Fruit fly (Drosophila melanogaster) whole organism, wandering third instar larva: Measurements from ENCODE around the gene CG33003.

Source experiments
- Abd-B ChIP-seq: fragments of >200 bp; optimal IDR thresholded peaks from 2 replicates; lab custom pipeline; 2017; ENCODE audit warnings: missing biosample characterization, missing genetic modification characterization
- CG32264 ChIP-seq: fragments of 200-800 bp; sonication (Bioruptor generic); optimal IDR thresholded peaks from 2 replicates; lab custom pipeline; 2016; ENCODE audit warnings: missing biosample characterization, missing genetic modification characterization
- CG9705 ChIP-seq: fragments of 200-800 bp; sonication (Bioruptor generic); optimal IDR thresholded peaks from 2 replicates; lab custom pipeline; 2018; ENCODE audit warnings: missing biosample characterization, mild to moderate bottlenecking, missing genetic modification characterization
- CrebA ChIP-seq: fragments of 200-800 bp; sonication (Bioruptor generic); optimal IDR thresholded peaks from 2 replicates; lab custom pipeline; 2016; ENCODE audit warnings: missing biosample characterization, mild to moderate bottlenecking, missing genetic modification characterization, borderline replicate concordance
- Dfd ChIP-seq: fragments of >200 bp; optimal IDR thresholded peaks from 2 replicates; lab custom pipeline; 2017; ENCODE audit warnings: missing biosample characterization, missing genetic modification characterization
- Dif ChIP-seq: fragments of 200-275, 200-300 bp; sonication (Bioruptor generic); optimal IDR thresholded peaks from 2 replicates; lab custom pipeline; 2018; ENCODE audit warnings: missing biosample characterization, missing genetic modification characterization; ENCODE audit not compliant: partially characterized antibody
- GATAd ChIP-seq: sonication (Bioruptor generic); optimal IDR thresholded peaks from 2 replicates; lab custom pipeline; 2016; ENCODE audit warnings: missing biosample characterization, missing genetic modification characterization
- HLH106 ChIP-seq: fragments of 200-800 bp; optimal IDR thresholded peaks from 3 replicates; lab custom pipeline; 2019; ENCODE audit warnings: missing biosample characterization, mild to moderate bottlenecking, missing genetic modification characterization, moderate library complexity
- Hnf4 ChIP-seq: fragments of 200-800 bp; sonication (Bioruptor generic); optimal IDR thresholded peaks from 2 replicates; lab custom pipeline; 2016; ENCODE audit warnings: missing biosample characterization, mild to moderate bottlenecking, missing genetic modification characterization
- Hr78 ChIP-seq: fragments of >200 bp; optimal IDR thresholded peaks from 2 replicates; lab custom pipeline; 2017; ENCODE audit warnings: missing biosample characterization, missing genetic modification characterization
- Hr83 ChIP-seq: fragments of 200-300 bp; sonication (Bioruptor generic); optimal IDR thresholded peaks from 2 replicates; lab custom pipeline; 2016; ENCODE audit warnings: missing biosample characterization, mild to moderate bottlenecking, missing genetic modification characterization, moderate library complexity; ENCODE audit not compliant: poor library complexity, severe bottlenecking
- Jra ChIP-seq: sonication (Bioruptor generic); optimal IDR thresholded peaks from 2 replicates; lab custom pipeline; 2016; ENCODE audit warnings: missing biosample characterization, missing genetic modification characterization
- Mio ChIP-seq: sonication (Bioruptor generic); optimal IDR thresholded peaks from 2 replicates; lab custom pipeline; 2016; ENCODE audit warnings: missing biosample characterization, missing genetic modification characterization
- Myc ChIP-seq: fragments of >200 bp; optimal IDR thresholded peaks from 2 replicates; lab custom pipeline; 2017
- N ChIP-seq: fragments of >200 bp; optimal IDR thresholded peaks from 2 replicates; lab custom pipeline; 2018; ENCODE audit warnings: missing biosample characterization, missing external identifiers, missing genetic modification characterization
- OdsH ChIP-seq: fragments of 200-800 bp; sonication (Bioruptor generic); optimal IDR thresholded peaks from 2 replicates; lab custom pipeline; 2016; ENCODE audit warnings: missing biosample characterization, mild to moderate bottlenecking, missing genetic modification characterization
- Rel ChIP-seq, 2 experiments: fragments of 200-800 bp; sonication (Bioruptor generic) in 1 of 2; optimal IDR thresholded peaks; 2 replicates in 1 of 2; 3 replicates in 1 of 2; lab custom pipeline; 2016 to 2019; ENCODE audit warnings: mild to moderate bottlenecking in 2 of 2, missing biosample characterization in 2 of 2, missing genetic modification characterization in 2 of 2, moderate library complexity in 1 of 2
- Sp1 ChIP-seq: fragments of 200-800 bp; sonication (Bioruptor generic); optimal IDR thresholded peaks from 3 replicates; lab custom pipeline; 2019; ENCODE audit warnings: missing biosample characterization, mild to moderate bottlenecking, missing genetic modification characterization, moderate library complexity
- br ChIP-seq: fragments of 200-800 bp; sonication (Bioruptor generic); optimal IDR thresholded peaks from 2 replicates; lab custom pipeline; 2016; ENCODE audit warnings: missing biosample characterization, missing genetic modification characterization
- brk ChIP-seq: fragments of 200-800 bp; sonication (Bioruptor generic); optimal IDR thresholded peaks from 2 replicates; lab custom pipeline; 2016; ENCODE audit warnings: missing biosample characterization, mild to moderate bottlenecking, missing genetic modification characterization
- dmrt93B ChIP-seq: fragments of 200-800 bp; sonication (Bioruptor generic); optimal IDR thresholded peaks from 2 replicates; lab custom pipeline; 2018; ENCODE audit warnings: missing biosample characterization, mild to moderate bottlenecking, missing genetic modification characterization
- dsf ChIP-seq: sonication (Bioruptor generic); optimal IDR thresholded peaks from 2 replicates; lab custom pipeline; 2016; ENCODE audit warnings: missing biosample characterization, missing genetic modification characterization, borderline replicate concordance
- ey ChIP-seq: fragments of 200-800 bp; sonication (Bioruptor generic); optimal IDR thresholded peaks from 2 replicates; lab custom pipeline; 2016; ENCODE audit warnings: missing biosample characterization, missing genetic modification characterization
- foxo ChIP-seq, 2 experiments: fragments of 200-800 bp; sonication (Bioruptor generic); optimal IDR thresholded peaks; 2 replicates in 1 of 2; 3 replicates in 1 of 2; lab custom pipeline; 2016 to 2017; ENCODE audit warnings: missing biosample characterization in 2 of 2, missing genetic modification characterization in 2 of 2
- fru ChIP-seq: fragments of 200-800 bp; sonication (Bioruptor generic); optimal IDR thresholded peaks from 3 replicates; lab custom pipeline; 2016; ENCODE audit warnings: missing biosample characterization, mild to moderate bottlenecking, missing genetic modification characterization
- psq ChIP-seq: fragments of 200-800 bp; sonication (Bioruptor generic); optimal IDR thresholded peaks from 3 replicates; lab custom pipeline; 2017; ENCODE audit warnings: missing biosample characterization, mild to moderate bottlenecking, missing genetic modification characterization, moderate library complexity
- sage ChIP-seq: fragments of 200-800 bp; sonication (Bioruptor generic); optimal IDR thresholded peaks from 2 replicates; lab custom pipeline; 2016; ENCODE audit warnings: missing biosample characterization, mild to moderate bottlenecking, missing genetic modification characterization
- sv ChIP-seq: fragments of 200-800 bp; sonication (Bioruptor generic); optimal IDR thresholded peaks from 3 replicates; lab custom pipeline; 2016; ENCODE audit warnings: missing biosample characterization, missing genetic modification characterization
- usp ChIP-seq: fragments of >200 bp; optimal IDR thresholded peaks from 2 replicates; lab custom pipeline; 2017; ENCODE audit warnings: missing biosample characterization, missing genetic modification characterization

Gene CG33003

dm6 chr2L:4393842-4394421 lies 6.8 kb upstream of the CG33003 start, which contains the start of gene CG3652:
TSS of gene CG3652 (minus strand) at chr2L:4393876.
- no peak for TF ChIP-seq Rel (GFP tag; optimal IDR thresholded peaks at IDR 0.05; lab: Kevin White, UChicago)
- no peak for TF ChIP-seq Rel (tag; optimal IDR thresholded peaks at IDR 0.05; lab: Kevin White, UChicago)
- TF ChIP-seq CG9705 (GFP tag; lab: Kevin White, UChicago) = peak; percentile 4
- TF ChIP-seq dsf (GFP tag; lab: Kevin White, UChicago) = no peak
- no peak for TF ChIP-seq usp (GFP tag; lab: Kevin White, UChicago)
- TF ChIP-seq dmrt93B (GFP tag; lab: Kevin White, UChicago) = no peak
- TF ChIP-seq Hr78 (GFP tag; lab: Kevin White, UChicago) = no peak
- TF ChIP-seq GATAd (GFP tag; lab: Kevin White, UChicago) = no peak
- no peak for TF ChIP-seq sage (GFP tag; lab: Kevin White, UChicago)
- peak; percentile 30 for TF ChIP-seq OdsH
- peak; percentile 20 for TF ChIP-seq sv (GFP tag; lab: Kevin White, UChicago)
- no peak for TF ChIP-seq ey
- peak; percentile 52 for TF ChIP-seq HLH106 (tag; lab: Kevin White, UChicago)
- TF ChIP-seq Mio (GFP tag; lab: Kevin White, UChicago) = no peak
- no peak for TF ChIP-seq Hnf4
- TF ChIP-seq Myc (lab: Kevin White, UChicago) = peak; percentile 71
- no peak for TF ChIP-seq foxo (GFP tag; optimal IDR thresholded peaks at IDR 0.05; lab: Kevin White, UChicago)
- no peak for TF ChIP-seq N (GFP tag; lab: Kevin White, UChicago)
- TF ChIP-seq psq (GFP tag; lab: Kevin White, UChicago) = peak; percentile 29

- TF ChIP-seq Rel (GFP tag; optimal IDR thresholded peaks at IDR 0.05; lab: Kevin White, UChicago) (no peak), Rel (tag; optimal IDR thresholded peaks at IDR 0.05; lab: Kevin White, UChicago) (peak; percentile 84), HLH106 (tag; lab: Kevin White, UChicago) (no peak), CG9705 (GFP tag; lab: Kevin White, UChicago) (peak; percentile 35), OdsH (no peak), Hr83 (peak; percentile 35)
Measured at dm6 chr2L:4403013-4403604, 2.4 kb downstream of the CG33003 start, which contains the start of gene Dim1. TSS of gene Dim1 (plus strand) at chr2L:4403251.

dm6 chr2L:4410855-4411254 lies 10.1 kb downstream of the CG33003 start, which contains the start of gene CG43055:
TSS of gene CG43055 (plus strand) at chr2L:4411155.
- TF ChIP-seq OdsH = no peak
- no peak for TF ChIP-seq Sp1 (GFP tag; lab: Kevin White, UChicago)
- TF ChIP-seq br (GFP tag; lab: Kevin White, UChicago) = no peak
- no peak for TF ChIP-seq sage (GFP tag; lab: Kevin White, UChicago)
- TF ChIP-seq brk (GFP tag; lab: Kevin White, UChicago) = no peak
- TF ChIP-seq Mio (GFP tag; lab: Kevin White, UChicago) = no peak

- TF ChIP-seq Dfd (GFP tag; lab: Kevin White, UChicago) = no peak
- TF ChIP-seq foxo (GFP tag; optimal IDR thresholded peaks at IDR 0.05; lab: Kevin White, UChicago) = no peak
- TF ChIP-seq Abd-B (GFP tag; lab: Kevin White, UChicago) = no peak
- no peak for TF ChIP-seq Sp1 (GFP tag; lab: Kevin White, UChicago)
- TF ChIP-seq Jra (GFP tag; lab: Kevin White, UChicago) = no peak
- no peak for TF ChIP-seq CrebA
- TF ChIP-seq CG32264 (GFP tag; lab: Kevin White, UChicago) = no peak
- no peak for TF ChIP-seq sv (GFP tag; lab: Kevin White, UChicago)
- TF ChIP-seq HLH106 (tag; lab: Kevin White, UChicago) = no peak
- TF ChIP-seq usp (GFP tag; lab: Kevin White, UChicago) = no peak
- TF ChIP-seq Mio (GFP tag; lab: Kevin White, UChicago) = no peak
- TF ChIP-seq Hr78 (GFP tag; lab: Kevin White, UChicago) = no peak
- TF ChIP-seq Dif (GFP tag; lab: Kevin White, UChicago) = no peak
Measured at dm6 chr2L:4414059-4414458, 13.3 kb downstream of the CG33003 start.

- TF ChIP-seq foxo (GFP tag; optimal IDR thresholded peaks at IDR 0.05; lab: Kevin White, UChicago) (peak in 1 of 2 experiments; percentile 1), fru (GFP tag; lab: Kevin White, UChicago) (peak; percentile 1), dmrt93B (GFP tag; lab: Kevin White, UChicago) (no peak), ey (peak; percentile 13)
- TF ChIP-seq, all 38 proteins: peak for 3
Measured at dm6 chr2L:4416089-4416488, 15.3 kb downstream of the CG33003 start.
